Worm (Caenorhabditis elegans) whole organism, L2 larva: Measurements from ENCODE around the gene enu-3.5.

Experiments used
- C34F6.9 ChIP-seq: fragments of 150-350 bp; optimal IDR thresholded peaks from 2 replicates; lab custom pipeline; 2014; ENCODE audit warnings: missing biosample characterization, missing genetic modification characterization
- F13H6.1 ChIP-seq: sonication (generic microtip); optimal IDR thresholded peaks from 2 replicates; lab custom pipeline; 2016; ENCODE audit warnings: missing genetic modification characterization, missing compliant biosample characterization
- R02D3.7 ChIP-seq: fragments of 150-350 bp; optimal IDR thresholded peaks from 2 replicates; lab custom pipeline; 2014; ENCODE audit warnings: missing biosample characterization, missing genetic modification characterization
- Y55F3AM.14 ChIP-seq: fragments of 200-800 bp; sonication (Bioruptor generic); optimal IDR thresholded peaks from 2 replicates; lab custom pipeline; 2018; ENCODE audit warnings: mild to moderate bottlenecking, missing genetic modification characterization, missing compliant biosample characterization
- ZK546.5 ChIP-seq: sonication (generic microtip); optimal IDR thresholded peaks from 2 replicates; lab custom pipeline; 2017; ENCODE audit warnings: missing biosample characterization, missing genetic modification characterization
- alr-1 ChIP-seq: fragments of 150-350 bp; optimal IDR thresholded peaks from 2 replicates; lab custom pipeline; 2014; ENCODE audit warnings: missing biosample characterization, missing genetic modification characterization
- aly-2 ChIP-seq: fragments of 150-350 bp; optimal IDR thresholded peaks from 2 replicates; lab custom pipeline; 2014; ENCODE audit warnings: missing biosample characterization, missing genetic modification characterization
- ama-1 ChIP-seq: fragments of 150-350 bp; optimal IDR thresholded peaks from 2 replicates; lab custom pipeline; 2018; ENCODE audit warnings: inconsistent platforms
- blmp-1 ChIP-seq: sonication (generic microtip); optimal IDR thresholded peaks from 2 replicates; lab custom pipeline; 2017; ENCODE audit warnings: missing genetic modification characterization, mild to moderate bottlenecking, missing compliant biosample characterization, antibody characterized with exemption, moderate library complexity; ENCODE audit not compliant: insufficient read depth
- ceh-16 ChIP-seq: fragments of 150-350 bp; optimal IDR thresholded peaks from 2 replicates; lab custom pipeline; 2014; ENCODE audit warnings: missing biosample characterization, missing genetic modification characterization
- ceh-82 ChIP-seq: fragments of 150-350 bp; optimal IDR thresholded peaks from 2 replicates; lab custom pipeline; 2014; ENCODE audit warnings: missing biosample characterization, missing genetic modification characterization
- crh-2 ChIP-seq: sonication (generic microtip); optimal IDR thresholded peaks from 2 replicates; lab custom pipeline; 2017; ENCODE audit warnings: missing biosample characterization, missing genetic modification characterization
- dmd-4 ChIP-seq: sonication (generic microtip); optimal IDR thresholded peaks from 2 replicates; lab custom pipeline; 2017; ENCODE audit warnings: missing biosample characterization, missing genetic modification characterization
- egl-27 ChIP-seq: sonication (generic microtip); optimal IDR thresholded peaks from 3 replicates; lab custom pipeline; 2017; ENCODE audit warnings: missing biosample characterization, missing genetic modification reagents, missing genetic modification characterization
- elt-1 ChIP-seq: fragments of 150-350 bp; optimal IDR thresholded peaks from 2 replicates; lab custom pipeline; 2014; ENCODE audit warnings: missing biosample characterization, missing genetic modification characterization
- elt-3 ChIP-seq: sonication (generic microtip); optimal IDR thresholded peaks from 2 replicates; lab custom pipeline; 2017; ENCODE audit warnings: missing biosample characterization, missing genetic modification characterization
- fos-1 ChIP-seq: fragments of 150-350 bp; optimal IDR thresholded peaks from 2 replicates; lab custom pipeline; 2014; ENCODE audit warnings: missing biosample characterization, missing genetic modification characterization
- gmeb-1 ChIP-seq: fragments of 150-350 bp; optimal IDR thresholded peaks from 2 replicates; lab custom pipeline; 2014; ENCODE audit warnings: missing biosample characterization, missing genetic modification characterization
- lin-11 ChIP-seq: fragments of 150-350 bp; sonication (generic microtip); optimal IDR thresholded peaks from 2 replicates; lab custom pipeline; 2014; ENCODE audit warnings: missing biosample characterization, missing genetic modification characterization, inconsistent platforms, mixed read lengths
- lin-13 ChIP-seq: fragments of 150-350 bp; optimal IDR thresholded peaks from 2 replicates; lab custom pipeline; 2014; ENCODE audit warnings: missing biosample characterization, missing genetic modification reagents, missing genetic modification characterization
- lin-39 ChIP-seq: fragments of 150-350 bp; optimal IDR thresholded peaks from 2 replicates; lab custom pipeline; 2014; ENCODE audit warnings: missing biosample characterization, missing genetic modification reagents, missing genetic modification characterization
- lsy-2 ChIP-seq, 2 experiments: fragments of 150-350 bp in 1 of 2; sonication (generic microtip) in 1 of 2; optimal IDR thresholded peaks; 2 replicates each; lab custom pipeline; 2014 to 2017; ENCODE audit warnings: missing biosample characterization in 2 of 2, missing genetic modification characterization in 2 of 2
- mab-5 ChIP-seq: fragments of 150-350 bp; optimal IDR thresholded peaks from 2 replicates; lab custom pipeline; 2014; ENCODE audit warnings: missing biosample characterization, missing genetic modification characterization
- mbf-1 ChIP-seq: sonication (generic microtip); optimal IDR thresholded peaks from 2 replicates; lab custom pipeline; 2017; ENCODE audit warnings: missing biosample characterization, missing genetic modification characterization
- mdl-1 ChIP-seq, 2 experiments: fragments of 150-350 bp in 1 of 2; sonication (generic microtip) in 1 of 2; optimal IDR thresholded peaks; 2 replicates each; lab custom pipeline; 2017; ENCODE audit warnings: missing biosample characterization in 2 of 2, missing genetic modification characterization in 2 of 2
- nhr-10 ChIP-seq: sonication (generic microtip); optimal IDR thresholded peaks from 2 replicates; lab custom pipeline; 2017; ENCODE audit warnings: missing biosample characterization, missing genetic modification characterization
- nhr-11 ChIP-seq: fragments of 150-350 bp; optimal IDR thresholded peaks from 2 replicates; lab custom pipeline; 2014; ENCODE audit warnings: missing biosample characterization, missing genetic modification characterization
- nhr-12 ChIP-seq: fragments of 150-350 bp; optimal IDR thresholded peaks from 2 replicates; lab custom pipeline; 2014; ENCODE audit warnings: missing biosample characterization, missing genetic modification characterization
- nhr-129 ChIP-seq: fragments of 150-350 bp; optimal IDR thresholded peaks from 2 replicates; lab custom pipeline; 2014; ENCODE audit warnings: missing biosample characterization, missing genetic modification characterization
- nhr-21 ChIP-seq: fragments of 150-350 bp; optimal IDR thresholded peaks from 2 replicates; lab custom pipeline; 2014; ENCODE audit warnings: missing biosample characterization, missing genetic modification characterization
- nhr-23 ChIP-seq: fragments of 150-350 bp; optimal IDR thresholded peaks from 2 replicates; lab custom pipeline; 2014; ENCODE audit warnings: missing biosample characterization, missing genetic modification reagents, missing genetic modification characterization
- nhr-237 ChIP-seq: fragments of 150-350 bp; optimal IDR thresholded peaks from 2 replicates; lab custom pipeline; 2014; ENCODE audit warnings: missing biosample characterization, missing genetic modification characterization
- nhr-25 ChIP-seq: fragments of 150-350 bp; sonication (generic microtip); optimal IDR thresholded peaks from 3 replicates; lab custom pipeline; 2014; ENCODE audit warnings: missing biosample characterization, missing genetic modification characterization
- nhr-6 ChIP-seq: fragments of 150-350 bp; optimal IDR thresholded peaks from 2 replicates; lab custom pipeline; 2014; ENCODE audit warnings: missing biosample characterization, missing genetic modification characterization
- nhr-77 ChIP-seq: fragments of 150-350 bp; optimal IDR thresholded peaks from 2 replicates; lab custom pipeline; 2014; ENCODE audit warnings: missing biosample characterization, missing genetic modification characterization
- peb-1 ChIP-seq: fragments of 150-350 bp; optimal IDR thresholded peaks from 2 replicates; lab custom pipeline; 2014; ENCODE audit warnings: missing biosample characterization, missing genetic modification characterization
- sem-4 ChIP-seq: fragments of 150-350 bp; optimal IDR thresholded peaks from 2 replicates; lab custom pipeline; 2014; ENCODE audit warnings: missing biosample characterization, missing genetic modification reagents, missing genetic modification characterization
- skn-1 ChIP-seq: sonication (generic microtip); optimal IDR thresholded peaks from 2 replicates; lab custom pipeline; 2017; ENCODE audit warnings: missing biosample characterization, missing genetic modification characterization
- sma-3 ChIP-seq: sonication (generic microtip); optimal IDR thresholded peaks from 2 replicates; lab custom pipeline; 2016; ENCODE audit warnings: missing genetic modification reagents, missing genetic modification characterization, missing compliant biosample characterization
- sma-9 ChIP-seq, 2 experiments: fragments of 150-350 bp in 1 of 2; sonication (generic microtip) in 1 of 2; optimal IDR thresholded peaks; 2 replicates each; lab custom pipeline; 2014 to 2016; ENCODE audit warnings: missing genetic modification characterization in 2 of 2, mild to moderate bottlenecking in 1 of 2, missing biosample characterization in 1 of 2, missing compliant biosample characterization in 1 of 2, missing genetic modification reagents in 1 of 2, moderate library complexity in 1 of 2
- snpc-4 ChIP-seq: fragments of 150-350 bp; optimal IDR thresholded peaks from 2 replicates; lab custom pipeline; 2014; ENCODE audit warnings: missing biosample characterization, missing genetic modification characterization
- unc-39 ChIP-seq: fragments of 150-350 bp; optimal IDR thresholded peaks from 2 replicates; lab custom pipeline; 2014; ENCODE audit warnings: missing biosample characterization, missing genetic modification characterization
- unc-55 ChIP-seq: fragments of 150-350 bp; sonication (generic microtip); optimal IDR thresholded peaks from 3 replicates; lab custom pipeline; 2014; ENCODE audit warnings: missing biosample characterization, missing genetic modification reagents, missing genetic modification characterization
- unc-62 ChIP-seq: fragments of 150-350 bp; optimal IDR thresholded peaks from 2 replicates; lab custom pipeline; 2014; ENCODE audit warnings: missing biosample characterization, missing genetic modification reagents, missing genetic modification characterization
- zag-1 ChIP-seq: fragments of 150-350 bp; optimal IDR thresholded peaks from 2 replicates; lab custom pipeline; 2014; ENCODE audit warnings: missing biosample characterization, missing genetic modification characterization
- ztf-1 ChIP-seq: fragments of 200-800 bp; sonication (Bioruptor generic); conservative IDR thresholded peaks from 2 replicates; pipeline ENCODE4 v1.3.6; 2022; ENCODE audit warnings: missing genetic modification characterization, missing compliant biosample characterization
- ztf-11 ChIP-seq: sonication (generic microtip); optimal IDR thresholded peaks from 2 replicates; lab custom pipeline; 2017; ENCODE audit warnings: missing biosample characterization, missing genetic modification characterization
- ztf-4 ChIP-seq: fragments of 150-350 bp; optimal IDR thresholded peaks from 2 replicates; lab custom pipeline; 2014; ENCODE audit warnings: missing biosample characterization, missing genetic modification characterization

enu-3.5 gene

ce11 chrIII:12838913-12839366 is 39.1 kb upstream of the enu-3.5 start, which contains the start of gene Y37D8A.4:
Gene Y37D8A.4, minus strand, starts transcription at chrIII:12838963.
- TF ChIP-seq crh-2 (tag; lab: Kevin White, UChicago) (peak; percentile 44), nhr-21 (tag; lab: Kevin White, UChicago) (peak; percentile 1), unc-62 (no peak), lsy-2 (tag; optimal IDR thresholded peaks at IDR 0.05; lab: Kevin White, UChicago) (peak in 1 of 2 experiments; percentile 28), nhr-6 (tag; lab: Kevin White, UChicago) (no peak), ceh-82 (tag; lab: Kevin White, UChicago) (no peak), nhr-129 (tag; lab: Kevin White, UChicago) (no peak), nhr-25 (tag; lab: Kevin White, UChicago) (peak; percentile 14), fos-1 (peak; percentile 71), sma-3 (GFP tag; lab: Kevin White, UChicago) (no peak), mbf-1 (no peak), peb-1 (tag; lab: Kevin White, UChicago) (no peak), lin-39 (tag; lab: Kevin White, UChicago) (no peak), egl-27 (tag; lab: Kevin White, UChicago) (no peak), R02D3.7 (tag; lab: Kevin White, UChicago) (no peak), ceh-16 (tag; lab: Kevin White, UChicago) (no peak), ztf-1 (GFP tag; lab: Robert Waterston, UW) (no peak), ama-1 (lab: Kevin White, UChicago) (no peak), blmp-1 (tag; lab: Kevin White, UChicago) (no peak), nhr-23 (tag; lab: Kevin White, UChicago) (no peak), alr-1 (tag; lab: Kevin White, UChicago) (no peak), mab-5 (tag; lab: Kevin White, UChicago) (no peak), C34F6.9 (tag; lab: Kevin White, UChicago) (peak; percentile 13), dmd-4 (no peak), zag-1 (no peak), nhr-10 (no peak), nhr-237 (tag; lab: Kevin White, UChicago) (no peak), unc-55 (GFP tag; lab: Kevin White, UChicago) (no peak), snpc-4 (tag; lab: Kevin White, UChicago) (no peak), elt-1 (tag; lab: Kevin White, UChicago) (no peak), aly-2 (tag; lab: Kevin White, UChicago) (no peak), ztf-11 (tag; lab: Kevin White, UChicago) (no peak), lin-13 (GFP tag; lab: Kevin White, UChicago) (no peak), sma-9 (GFP tag; optimal IDR thresholded peaks at IDR 0.05; lab: Kevin White, UChicago) (peak; percentile 68), sma-9 (tag; optimal IDR thresholded peaks at IDR 0.05; lab: Kevin White, UChicago) (no peak), unc-39 (tag; lab: Kevin White, UChicago) (no peak), nhr-77 (no peak), lin-11 (tag; lab: Kevin White, UChicago) (no peak), sem-4 (peak; percentile 73), nhr-11 (tag; lab: Kevin White, UChicago) (no peak), skn-1 (no peak), F13H6.1 (tag; lab: Kevin White, UChicago) (peak; percentile 21), nhr-12 (tag; lab: Kevin White, UChicago) (no peak), ZK546.5 (tag; lab: Kevin White, UChicago) (no peak), elt-3 (tag; lab: Kevin White, UChicago) (no peak), gmeb-1 (tag; lab: Kevin White, UChicago) (peak; percentile 41), ztf-4 (tag; lab: Kevin White, UChicago) (no peak), mdl-1 (tag; optimal IDR thresholded peaks at IDR 0.05; lab: Kevin White, UChicago) (peak in 1 of 2 experiments; percentile 57), Y55F3AM.14 (no peak)
- TF ChIP-seq, all 48 proteins: peak for 11
